Worm (Caenorhabditis elegans): ENCODE data around the gene srw-24.
"Not testable (repeated sequence)": the region's sequence is repeated elsewhere in the genome, so short reads cannot be mapped to it uniquely, and the experiment has no call there.

- TF ChIP-seq ref-1 (GFP tag; conservative IDR thresholded peaks at IDR 0.05); T22C8.4 (GFP tag; IDR thresholded peaks at IDR 0.05): not testable (repeated sequence)
Observed at ce11 chrV:15211869-15212268, 11.9 kb upstream of the srw-24 start, which contains the start of gene sri-24.

Measured in whole organism, midembryonic.